Fruit fly (Drosophila melanogaster) whole organism, embryonic: ENCODE measurements around the gene CG43210.
A peak's percentile ranks its signal among the peaks of the same experiment; 100 is the strongest.

Experiments
- Atf-2 ChIP-seq: fragments of 200-800 bp; sonication (Bioruptor generic); optimal IDR thresholded peaks from 2 replicates; lab custom pipeline; 2016; ENCODE audit warnings: missing biosample characterization, missing genetic modification characterization
- Awh ChIP-seq: fragments of 200-800 bp; sonication (Bioruptor generic); IDR thresholded peaks from 2 replicates; pipeline ENCODE4, ENCODE4 v1.3.6; 2022; ENCODE audit warnings: missing biosample characterization, missing genetic modification characterization
- BEAF-32 ChIP-seq: fragments of 200-800 bp; sonication (Bioruptor generic); optimal IDR thresholded peaks from 3 replicates; lab custom pipeline; 2017; ENCODE audit warnings: missing biosample characterization, missing genetic modification characterization, mild to moderate bottlenecking, moderate library complexity, missing genetic modification reagents
- CG10462 ChIP-seq: fragments of 200-800 bp; sonication (Bioruptor generic); optimal IDR thresholded peaks from 2 replicates; lab custom pipeline; 2016; ENCODE audit warnings: missing biosample characterization, missing genetic modification characterization
- CG12942 ChIP-seq: fragments of 200-800 bp; sonication (Bioruptor generic); optimal IDR thresholded peaks from 3 replicates; lab custom pipeline; 2016; ENCODE audit warnings: missing biosample characterization, missing genetic modification characterization
- CG15601 ChIP-seq: fragments of 200-800 bp; sonication (Bioruptor generic); optimal IDR thresholded peaks from 3 replicates; lab custom pipeline; 2019; ENCODE audit warnings: missing biosample characterization, mild to moderate bottlenecking, missing genetic modification characterization, moderate library complexity
- CG15696 ChIP-seq: fragments of 200-800 bp; sonication (Bioruptor generic); optimal IDR thresholded peaks from 2 replicates; lab custom pipeline; 2019; ENCODE audit warnings: missing biosample characterization, mild to moderate bottlenecking, missing genetic modification characterization, moderate library complexity
- CG1647 ChIP-seq: fragments of 200-800 bp; sonication (Bioruptor generic); optimal IDR thresholded peaks from 3 replicates; lab custom pipeline; 2016; ENCODE audit warnings: missing biosample characterization, missing genetic modification characterization
- CG16813 ChIP-seq: fragments of 200-800 bp; sonication (Bioruptor generic); IDR thresholded peaks from 3 replicates; pipeline ENCODE4 v1.3.6; 2022; ENCODE audit warnings: missing biosample characterization, missing genetic modification characterization; ENCODE audit not compliant: partially characterized antibody
- CG2116 ChIP-seq: fragments of 200-800 bp; sonication (Bioruptor generic); optimal IDR thresholded peaks from 3 replicates; lab custom pipeline; 2018; ENCODE audit warnings: missing biosample characterization, mild to moderate bottlenecking, missing genetic modification characterization
- CG2889 ChIP-seq: fragments of 200-800 bp; sonication (Bioruptor generic); IDR thresholded peaks from 3 replicates; pipeline ENCODE4 v1.3.6; 2022; ENCODE audit warnings: missing biosample characterization, missing genetic modification characterization
- CG31441 ChIP-seq: fragments of 200-800 bp; sonication (Bioruptor generic); IDR thresholded peaks from 2 replicates; pipeline ENCODE4 v1.3.6; 2022; ENCODE audit warnings: missing biosample characterization, missing genetic modification characterization
- CG3281 ChIP-seq: fragments of 200-800 bp; sonication (Bioruptor generic); optimal IDR thresholded peaks from 3 replicates; lab custom pipeline; 2017; ENCODE audit warnings: missing biosample characterization, mild to moderate bottlenecking, missing genetic modification characterization
- CG4854 ChIP-seq: fragments of 200-800 bp; sonication (Bioruptor generic); optimal IDR thresholded peaks from 2 replicates; lab custom pipeline; 2016; ENCODE audit warnings: missing biosample characterization, missing genetic modification characterization, inconsistent platforms
- CG6175 ChIP-seq: fragments of 200-800 bp; sonication (Bioruptor generic); IDR thresholded peaks from 3 replicates; pipeline ENCODE4 v1.3.6; 2022; ENCODE audit warnings: missing biosample characterization, missing genetic modification characterization
- CG6654 ChIP-seq: fragments of 200-800 bp; sonication (Bioruptor generic); optimal IDR thresholded peaks from 2 replicates; lab custom pipeline; 2017; ENCODE audit warnings: missing biosample characterization, mild to moderate bottlenecking, missing genetic modification characterization
- CG6791 ChIP-seq: fragments of 200-800 bp; sonication (Bioruptor generic); IDR thresholded peaks from 3 replicates; pipeline ENCODE4 v1.3.6; 2022; ENCODE audit warnings: missing biosample characterization, missing genetic modification characterization; ENCODE audit not compliant: partially characterized antibody
- CG8089 ChIP-seq: fragments of 200-800 bp; sonication (Bioruptor generic); optimal IDR thresholded peaks from 3 replicates; lab custom pipeline; 2016; ENCODE audit warnings: missing biosample characterization, missing genetic modification characterization
- Camta ChIP-seq: fragments of 200-800 bp; sonication (Bioruptor generic); optimal IDR thresholded peaks from 2 replicates; lab custom pipeline; 2016; ENCODE audit warnings: missing biosample characterization, missing genetic modification characterization
- Dip3 ChIP-seq: fragments of 200-800 bp; sonication (Bioruptor generic); optimal IDR thresholded peaks from 3 replicates; lab custom pipeline; 2016; ENCODE audit warnings: missing biosample characterization, missing genetic modification characterization
- Dll ChIP-seq: fragments of 200-800 bp; sonication (Bioruptor generic); IDR thresholded peaks from 4 replicates; pipeline ENCODE4 v1.3.6; 2022; ENCODE audit warnings: missing biosample characterization, missing genetic modification characterization; ENCODE audit not compliant: partially characterized antibody
- Doc3 ChIP-seq: fragments of 200-800 bp; sonication (Bioruptor generic); IDR thresholded peaks from 3 replicates; pipeline ENCODE4 v1.3.6; 2022; ENCODE audit warnings: missing biosample characterization, missing genetic modification characterization; ENCODE audit not compliant: partially characterized antibody
- E2f1 ChIP-seq: fragments of 200-800 bp; sonication (Bioruptor generic); IDR thresholded peaks from 2 replicates; pipeline ENCODE4 v1.3.6; 2022; ENCODE audit warnings: missing biosample characterization, missing genetic modification characterization
- Ets65A ChIP-seq: fragments of 200-800 bp; sonication (Bioruptor generic); peaks from one replicate; lab custom pipeline; 2016; ENCODE audit warnings: missing biosample characterization, missing genetic modification characterization
- Gug ChIP-seq: fragments of 200-800 bp; sonication (Bioruptor generic); IDR thresholded peaks from 4 replicates; pipeline ENCODE4 v1.3.6; 2022; ENCODE audit warnings: missing biosample characterization, missing genetic modification characterization
- Neu2 ChIP-seq: fragments of 200-800 bp; sonication (Bioruptor generic); optimal IDR thresholded peaks from 3 replicates; lab custom pipeline; 2016; ENCODE audit warnings: missing biosample characterization, missing genetic modification characterization, borderline replicate concordance
- Six4 ChIP-seq: fragments of 200-800 bp; sonication (Bioruptor generic); optimal IDR thresholded peaks from 2 replicates; lab custom pipeline; 2016; ENCODE audit warnings: missing biosample characterization, missing genetic modification characterization
- Trl ChIP-seq, 3 experiments: fragments of >200 bp in 2 of 3; fragments of 200-800 bp in 1 of 3; sonication (Bioruptor generic) in 1 of 3; optimal IDR thresholded peaks; 2 replicates in 1 of 3; 3 replicates in 2 of 3; lab custom pipeline; 2016 to 2017; ENCODE audit warnings: missing biosample characterization in 1 of 3, missing genetic modification characterization in 1 of 3
- Vsx1 ChIP-seq: fragments of 200-800 bp; sonication (Bioruptor generic); optimal IDR thresholded peaks from 2 replicates; lab custom pipeline; 2017; ENCODE audit warnings: missing biosample characterization, mild to moderate bottlenecking, missing genetic modification characterization, missing genetic modification reagents
- abd-A ChIP-seq: fragments of 200-800 bp; sonication (Bioruptor generic); optimal IDR thresholded peaks from 3 replicates; lab custom pipeline; 2019; ENCODE audit warnings: missing biosample characterization, mild to moderate bottlenecking, missing genetic modification characterization, moderate library complexity
- amos ChIP-seq: fragments of 200-800 bp; sonication (Bioruptor generic); IDR thresholded peaks from 2 replicates; pipeline ENCODE4 v1.3.6; 2022; ENCODE audit warnings: missing biosample characterization, missing genetic modification characterization; ENCODE audit not compliant: partially characterized antibody
- bowl ChIP-seq: fragments of 200-800 bp; sonication (Bioruptor generic); IDR thresholded peaks from 2 replicates; pipeline ENCODE4 v1.3.6; 2022; ENCODE audit warnings: missing biosample characterization, missing genetic modification characterization
- en ChIP-seq: fragments of 200-800 bp; sonication (Bioruptor generic); optimal IDR thresholded peaks from 2 replicates; lab custom pipeline; 2016; ENCODE audit warnings: missing biosample characterization, missing genetic modification characterization
- fu2 ChIP-seq: fragments of 200-800 bp; sonication (Bioruptor generic); optimal IDR thresholded peaks from 2 replicates; lab custom pipeline; 2016; ENCODE audit warnings: missing biosample characterization, missing genetic modification characterization
- gsb-n ChIP-seq: fragments of 200-800 bp; sonication (Bioruptor generic); optimal IDR thresholded peaks from 3 replicates; lab custom pipeline; 2018; ENCODE audit warnings: missing biosample characterization, mild to moderate bottlenecking, missing genetic modification characterization
- hbn ChIP-seq: fragments of 200-800 bp; sonication (Bioruptor generic); IDR thresholded peaks from 2 replicates; pipeline ENCODE4 v1.3.6; 2022; ENCODE audit warnings: missing biosample characterization, missing genetic modification characterization; ENCODE audit not compliant: partially characterized antibody
- insv ChIP-seq, 2 experiments: fragments of 200-800 bp; sonication (Bioruptor generic); optimal IDR thresholded peaks; 3 replicates each; lab custom pipeline; 2016 to 2018; ENCODE audit warnings: missing biosample characterization in 2 of 2, missing genetic modification characterization in 2 of 2
- kni ChIP-seq: fragments of 200-800 bp; sonication (Bioruptor generic); optimal IDR thresholded peaks from 3 replicates; lab custom pipeline; 2017; ENCODE audit warnings: mild to moderate bottlenecking, missing biosample characterization, missing genetic modification reagents, missing genetic modification characterization
- knrl ChIP-seq: fragments of 200-800 bp; sonication (Bioruptor generic); IDR thresholded peaks from 3 replicates; pipeline ENCODE4 v1.3.6; 2022; ENCODE audit warnings: missing biosample characterization, missing genetic modification characterization; ENCODE audit not compliant: partially characterized antibody
- luna ChIP-seq: fragments of 200-800 bp; sonication (Bioruptor generic); optimal IDR thresholded peaks from 2 replicates; lab custom pipeline; 2016; ENCODE audit warnings: missing biosample characterization, missing genetic modification characterization
- nerfin-2 ChIP-seq: fragments of 200-800 bp; sonication (Bioruptor generic); IDR thresholded peaks from 2 replicates; pipeline ENCODE4 v1.3.6; 2022; ENCODE audit warnings: missing biosample characterization, missing genetic modification characterization; ENCODE audit not compliant: partially characterized antibody
- pfk ChIP-seq: fragments of 200-800 bp; sonication (Bioruptor generic); optimal IDR thresholded peaks from 2 replicates; lab custom pipeline; 2018; ENCODE audit warnings: missing biosample characterization, mild to moderate bottlenecking, missing genetic modification characterization, moderate library complexity
- stwl ChIP-seq: fragments of 200-800 bp; sonication (Bioruptor generic); optimal IDR thresholded peaks from 3 replicates; lab custom pipeline; 2018; ENCODE audit warnings: missing biosample characterization, mild to moderate bottlenecking, missing genetic modification characterization, moderate library complexity
- sug ChIP-seq: fragments of 200-800 bp; optimal IDR thresholded peaks from 2 replicates; lab custom pipeline; 2019; ENCODE audit warnings: missing biosample characterization, mild to moderate bottlenecking, missing genetic modification characterization, moderate library complexity
- tio ChIP-seq: fragments of 200-800 bp; sonication (Bioruptor generic); optimal IDR thresholded peaks from 2 replicates; lab custom pipeline; 2017; ENCODE audit warnings: missing biosample characterization, missing genetic modification characterization, inconsistent platforms
- trh ChIP-seq: fragments of 200-800 bp; sonication (Bioruptor generic); optimal IDR thresholded peaks from 2 replicates; lab custom pipeline; 2016; ENCODE audit warnings: missing biosample characterization, missing genetic modification characterization
- unpg ChIP-seq: fragments of 200-800 bp; sonication (Bioruptor generic); optimal IDR thresholded peaks from 3 replicates; lab custom pipeline; 2018; ENCODE audit warnings: missing biosample characterization, mild to moderate bottlenecking, missing genetic modification characterization, moderate library complexity

The CG43210 gene

dm6 chr3R:18565073-18565472, at the start of gene CG43210, which contains the start of gene hemo:
TSS of gene CG43210 (minus strand) at chr3R:18565173.
TSS of gene hemo (minus strand) at chr3R:18565173.
- no peak for TF ChIP-seq Neu2 (GFP tag; lab: Kevin White, UChicago)
- TF ChIP-seq Doc3 (GFP tag; lab: Robert Waterston, UW): no peak
- no peak for TF ChIP-seq CG31441 (GFP tag; lab: Robert Waterston, UW)
- no peak for TF ChIP-seq kni (GFP tag; lab: Kevin White, UChicago)
- no peak for TF ChIP-seq trh
- no peak for TF ChIP-seq knrl (GFP tag; lab: Robert Waterston, UW)
- TF ChIP-seq Dll: no peak
- no peak for TF ChIP-seq en
- no peak for TF ChIP-seq sug (tag; lab: Kevin White, UChicago)
- TF ChIP-seq Awh (GFP tag; lab: Robert Waterston, UW): no peak
- no peak for TF ChIP-seq E2f1 (GFP tag; lab: Robert Waterston, UW)
- no peak for TF ChIP-seq Vsx1 (GFP tag; lab: Kevin White, UChicago)
- TF ChIP-seq nerfin-2 (GFP tag; lab: Robert Waterston, UW): no peak

- TF ChIP-seq Trl (optimal IDR thresholded peaks at IDR 0.05; lab: Kevin White, UChicago): no peak
- TF ChIP-seq Trl (GFP tag; optimal IDR thresholded peaks at IDR 0.05; lab: Kevin White, UChicago): no peak
These were observed 33.4 kb upstream of the CG43210 start, which contains the start of gene Tssk for dm6 chr3R:18598391-18598790. TSS of gene Tssk (plus strand) at chr3R:18598691.

- TF ChIP-seq Six4 (GFP tag; lab: Kevin White, UChicago): no peak
- TF ChIP-seq CG3281 (GFP tag; lab: Kevin White, UChicago): no peak
- no peak for TF ChIP-seq Gug
- TF ChIP-seq insv (GFP tag; optimal IDR thresholded peaks at IDR 0.05; lab: Kevin White, UChicago): no peak
- no peak for TF ChIP-seq CG15601 (tag; lab: Kevin White, UChicago)
- TF ChIP-seq pfk (GFP tag; lab: Kevin White, UChicago): no peak
- TF ChIP-seq Dip3: no peak
- no peak for TF ChIP-seq CG1647
- TF ChIP-seq CG15696 (tag; lab: Kevin White, UChicago): no peak
- no peak for TF ChIP-seq CG2889 (GFP tag; lab: Robert Waterston, UW)
- no peak for TF ChIP-seq CG12942
- TF ChIP-seq CG4854 (GFP tag; lab: Kevin White, UChicago): no peak
- no peak for TF ChIP-seq tio (GFP tag; lab: Kevin White, UChicago)
- no peak for TF ChIP-seq abd-A (tag; lab: Kevin White, UChicago)
- no peak for TF ChIP-seq Camta (GFP tag; lab: Kevin White, UChicago)
- TF ChIP-seq CG8089 (GFP tag; lab: Kevin White, UChicago): no peak
- 0 out of 3 replicates have a peak, but pooled peaks have one; percentile 50 for TF ChIP-seq CG6791
- TF ChIP-seq hbn (GFP tag; lab: Robert Waterston, UW): peak; percentile 40; the same call in 1 of the 2 replicates
- peak; percentile 51; the same call in 1 of the 3 replicates for TF ChIP-seq CG16813 (GFP tag; lab: Robert Waterston, UW)
- no peak for TF ChIP-seq gsb-n (tag; lab: Kevin White, UChicago)
- no peak for TF ChIP-seq unpg (GFP tag; lab: Kevin White, UChicago)
- peak; percentile 60; the same call in 3 of the 4 replicates for TF ChIP-seq Dll
- peak; percentile 50; the same call in 1 of the 2 replicates for TF ChIP-seq amos (GFP tag; lab: Robert Waterston, UW)
- TF ChIP-seq CG10462: no peak
- TF ChIP-seq CG2116 (GFP tag; lab: Kevin White, UChicago): no peak
- TF ChIP-seq CG6654 (GFP tag; lab: Kevin White, UChicago): no peak
- TF ChIP-seq CG6175 (GFP tag; lab: Robert Waterston, UW): no peak
- TF ChIP-seq BEAF-32 (GFP tag; lab: Kevin White, UChicago): peak; percentile 57
- TF ChIP-seq stwl (tag; lab: Kevin White, UChicago): peak; percentile 99
- no peak for TF ChIP-seq Ets65A
- no peak for TF ChIP-seq fu2 (GFP tag; lab: Kevin White, UChicago)
- TF ChIP-seq bowl: no peak
- no peak for TF ChIP-seq Atf-2 (GFP tag; lab: Kevin White, UChicago)
- no peak for TF ChIP-seq luna (GFP tag; lab: Kevin White, UChicago)
These were observed 25.8 kb upstream of the CG43210 start, which contains the start of gene qin for dm6 chr3R:18590754-18591153. TSS of gene qin (plus strand) at chr3R:18591027.
